Fruit fly (Drosophila melanogaster) Kc167 (cell line): ENCODE results near the gene msopa.

Experiments
- Myc ChIP-seq: fragments of >200 bp; optimal IDR thresholded peaks from 2 replicates; lab custom pipeline; 2017; ENCODE audit warnings: missing external identifiers
- Sin3A ChIP-seq: fragments of >200 bp; optimal IDR thresholded peaks from 2 replicates; lab custom pipeline; 2018; ENCODE audit warnings: missing external identifiers
- h ChIP-seq: fragments of >200 bp; optimal IDR thresholded peaks from 3 replicates; lab custom pipeline; 2018; ENCODE audit warnings: missing external identifiers
- insv ChIP-seq: fragments of >200 bp; optimal IDR thresholded peaks from 3 replicates; lab custom pipeline; 2018; ENCODE audit warnings: missing external identifiers
- psq ChIP-seq: fragments of >200 bp; optimal IDR thresholded peaks from 2 replicates; lab custom pipeline; 2017; ENCODE audit warnings: missing external identifiers
- ttk ChIP-seq: sonication (Bioruptor generic); optimal IDR thresholded peaks from 2 replicates; lab custom pipeline; 2017; ENCODE audit warnings: missing external identifiers

Gene msopa

DNA sequence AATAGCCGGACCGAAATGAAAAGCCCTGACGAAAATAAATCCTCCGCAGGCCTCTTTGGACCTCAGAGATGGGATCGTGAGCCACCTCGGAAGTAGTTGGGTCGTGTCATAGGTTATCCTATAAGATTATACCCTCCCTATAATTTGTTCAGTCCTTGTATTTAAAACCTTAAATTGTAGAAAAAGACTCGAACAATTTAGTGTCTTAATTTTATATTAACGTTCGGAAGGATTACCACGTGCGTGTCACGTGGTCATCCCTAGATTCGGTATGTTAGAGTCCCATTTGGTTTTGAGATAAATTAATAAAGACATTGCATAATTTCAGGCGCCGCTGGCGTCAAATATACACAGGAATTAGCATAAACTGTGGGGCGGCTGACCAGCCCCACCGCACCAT is 4.5 kb upstream of the msopa start:
- TF ChIP-seq Sin3A (lab: Kevin White, UChicago) (no peak), h (lab: Kevin White, UChicago) (no peak), Myc (no peak), psq (lab: Kevin White, UChicago) (no peak), insv (lab: Kevin White, UChicago) (no peak), ttk (no peak)

DNA sequence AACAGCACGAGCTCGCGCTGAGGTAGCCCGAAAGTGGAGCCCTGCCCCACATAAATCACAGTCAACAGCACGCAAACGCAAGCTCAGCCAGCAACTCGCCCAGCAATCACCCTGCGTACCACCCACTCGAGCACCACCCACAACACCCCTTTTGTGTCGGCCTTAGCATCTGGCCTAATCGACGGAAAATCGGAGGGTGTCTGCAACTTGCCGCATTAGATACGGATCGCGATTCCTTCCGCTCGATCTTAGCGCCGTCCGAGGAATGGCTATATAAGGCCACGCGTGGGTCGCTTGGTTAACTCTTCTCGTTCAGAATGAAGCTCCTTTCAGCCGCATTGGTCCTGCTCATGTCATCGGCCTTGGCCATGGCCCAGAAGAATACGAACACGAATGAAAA is 2.5 kb upstream of the msopa start, which contains the start of gene Sfp79B:
Gene Sfp79B (plus strand): TSS at position 301 of the 400 bp plus-strand sequence.
- TF ChIP-seq Myc (no peak), psq (lab: Kevin White, UChicago) (no peak), ttk (no peak), Sin3A (lab: Kevin White, UChicago) (no peak), h (lab: Kevin White, UChicago) (no peak), insv (lab: Kevin White, UChicago) (no peak)

DNA sequence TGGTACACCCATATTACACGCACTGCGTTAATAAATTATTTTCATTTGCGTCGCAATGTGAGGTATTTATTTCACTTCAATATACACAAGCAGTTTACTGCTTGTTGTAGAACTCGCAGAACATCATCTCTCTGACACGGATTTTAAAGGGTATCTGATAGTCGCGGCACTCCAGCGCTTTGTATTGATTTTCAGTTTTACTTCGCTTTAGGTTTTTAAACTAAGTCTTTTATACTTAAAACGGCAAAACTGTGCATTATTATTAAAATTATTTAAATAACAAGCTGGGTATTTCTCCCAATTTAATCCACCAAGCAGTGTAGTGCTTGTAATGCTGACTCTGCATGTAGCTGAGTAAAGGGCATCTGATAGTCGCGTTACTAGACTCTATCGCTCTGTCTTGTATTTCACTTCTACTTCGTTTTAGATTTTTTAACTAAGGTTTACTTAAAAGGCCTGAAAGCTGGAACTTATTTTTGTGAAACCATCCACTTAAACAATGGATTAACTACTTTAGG is 670 bp downstream of the msopa start:
- TF ChIP-seq insv (lab: Kevin White, UChicago) (no peak), Sin3A (lab: Kevin White, UChicago) (no peak), h (lab: Kevin White, UChicago) (no peak)

DNA sequence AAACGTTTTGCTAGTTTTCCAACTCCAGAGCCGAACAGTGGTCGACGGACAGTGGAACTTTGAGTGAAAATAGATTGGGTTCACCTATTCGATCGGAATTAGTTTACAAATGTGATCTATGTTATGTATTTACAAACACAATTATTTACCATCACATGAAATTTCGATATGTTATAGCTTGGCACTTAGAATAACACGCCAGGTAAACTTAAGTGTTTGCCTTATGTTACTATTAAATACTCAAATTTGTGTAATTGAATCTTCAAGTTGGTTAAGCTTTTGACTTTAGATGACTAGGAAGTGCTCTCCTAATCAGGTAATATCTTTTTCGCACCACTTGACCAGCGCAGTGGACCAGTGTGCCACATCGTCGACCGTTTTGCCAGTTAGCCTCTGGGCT is 8.8 kb downstream of the msopa start:
- TF ChIP-seq insv (lab: Kevin White, UChicago), result no peak
- TF ChIP-seq h (lab: Kevin White, UChicago), result no peak
- no peak for TF ChIP-seq psq (lab: Kevin White, UChicago)
- no peak for TF ChIP-seq ttk
- TF ChIP-seq Myc, result no peak
- TF ChIP-seq Sin3A (lab: Kevin White, UChicago), result no peak

DNA sequence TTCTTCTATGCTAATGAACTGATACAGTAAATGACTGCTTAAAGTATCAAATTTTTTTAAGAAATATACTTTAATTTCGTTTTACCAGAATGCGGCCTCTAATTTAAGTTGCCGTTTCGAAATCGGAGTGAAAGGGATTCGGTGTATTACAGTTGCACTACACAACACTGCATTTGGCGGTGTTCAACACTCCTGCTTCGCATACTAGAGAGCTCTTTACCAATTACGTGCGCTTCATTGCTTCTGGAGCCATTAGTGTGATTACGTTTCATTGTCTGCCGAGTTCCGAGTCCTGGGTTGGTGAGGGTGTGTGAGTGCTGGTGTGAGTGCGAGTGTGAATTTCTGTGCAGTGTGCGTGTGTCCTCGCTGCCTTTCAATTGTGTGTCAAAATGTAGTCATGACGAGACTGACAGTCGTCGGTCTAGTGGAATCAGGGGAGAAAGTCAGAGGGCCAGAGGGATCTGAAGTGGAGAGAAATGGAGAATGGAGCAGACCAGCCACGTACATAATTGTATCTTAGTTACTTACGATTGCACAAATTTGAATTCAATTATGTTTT is 11.9 kb downstream of the msopa start:
- TF ChIP-seq Myc (no peak), h (lab: Kevin White, UChicago) (no peak), insv (lab: Kevin White, UChicago) (no peak), ttk (no peak), Sin3A (lab: Kevin White, UChicago) (no peak), psq (lab: Kevin White, UChicago) (no peak)

DNA sequence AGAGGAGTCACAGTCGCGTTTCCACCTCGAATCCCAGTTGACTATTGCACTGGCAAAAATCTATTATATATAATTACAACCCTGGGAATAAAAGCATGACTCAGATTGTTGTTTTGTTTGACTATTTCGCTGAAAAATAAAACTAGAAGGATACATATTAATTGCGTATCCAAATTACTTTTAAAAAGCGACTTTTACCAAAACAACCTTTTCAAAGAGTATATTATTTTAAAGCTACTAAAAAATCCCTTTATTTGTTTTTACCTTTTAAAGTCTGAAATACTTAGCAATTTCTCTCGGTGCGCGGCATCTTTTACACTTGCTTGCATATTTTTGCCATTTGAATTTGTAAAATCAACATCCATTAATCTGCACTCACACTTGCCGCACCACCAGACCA is 24.2 kb downstream of the msopa start:
- no peak for TF ChIP-seq ttk
- no peak for TF ChIP-seq Sin3A (lab: Kevin White, UChicago)
- no peak for TF ChIP-seq h (lab: Kevin White, UChicago)
- no peak for TF ChIP-seq psq (lab: Kevin White, UChicago)
- TF ChIP-seq insv (lab: Kevin White, UChicago), result no peak
- no peak for TF ChIP-seq Myc

DNA sequence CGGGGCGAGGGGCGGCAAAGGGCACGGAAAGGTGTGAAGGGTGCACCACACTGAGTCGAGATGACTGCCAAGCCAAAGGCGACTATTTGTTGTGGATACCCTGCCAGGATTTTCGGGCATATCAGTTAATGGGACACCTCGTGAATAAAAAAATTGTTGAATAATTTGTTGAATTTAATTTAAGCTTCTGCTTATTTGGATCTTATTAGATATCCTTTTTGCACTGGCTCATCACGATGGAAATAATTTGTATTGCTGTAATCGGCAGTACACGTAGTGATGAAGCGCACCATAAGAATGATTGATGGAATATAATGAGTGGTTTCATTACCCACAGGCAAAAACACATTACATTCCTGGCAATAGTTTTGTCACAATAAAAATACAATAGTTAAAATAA is 27.4 kb downstream of the msopa start:
- TF ChIP-seq ttk, result no peak
- no peak for TF ChIP-seq Myc
- no peak for TF ChIP-seq insv (lab: Kevin White, UChicago)
- no peak for TF ChIP-seq psq (lab: Kevin White, UChicago)
- TF ChIP-seq h (lab: Kevin White, UChicago), result no peak
- no peak for TF ChIP-seq Sin3A (lab: Kevin White, UChicago)

DNA sequence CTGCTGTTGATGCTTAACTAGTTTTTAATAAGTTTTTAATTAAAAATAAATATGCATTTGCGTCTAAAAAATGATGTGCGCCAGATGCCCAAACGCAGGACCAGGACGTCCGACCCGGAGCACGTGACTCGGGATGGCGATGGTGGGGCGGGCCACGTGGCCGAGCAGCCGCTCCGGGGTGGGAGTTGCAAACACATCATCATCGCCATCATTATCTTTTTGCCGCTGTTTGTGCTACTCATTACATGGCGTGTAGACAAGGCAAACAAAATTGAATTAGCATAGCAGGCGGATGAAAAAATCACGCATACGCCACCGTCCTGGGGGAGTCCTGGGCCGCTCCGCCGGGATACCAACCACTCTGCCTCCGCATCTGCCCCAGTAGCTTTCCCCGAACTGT is 30.7 kb downstream of the msopa start:
- no peak for TF ChIP-seq h (lab: Kevin White, UChicago)
- no peak for TF ChIP-seq Sin3A (lab: Kevin White, UChicago)
- no peak for TF ChIP-seq Myc
- no peak for TF ChIP-seq ttk
- TF ChIP-seq insv (lab: Kevin White, UChicago), result no peak
- no peak for TF ChIP-seq psq (lab: Kevin White, UChicago)

DNA sequence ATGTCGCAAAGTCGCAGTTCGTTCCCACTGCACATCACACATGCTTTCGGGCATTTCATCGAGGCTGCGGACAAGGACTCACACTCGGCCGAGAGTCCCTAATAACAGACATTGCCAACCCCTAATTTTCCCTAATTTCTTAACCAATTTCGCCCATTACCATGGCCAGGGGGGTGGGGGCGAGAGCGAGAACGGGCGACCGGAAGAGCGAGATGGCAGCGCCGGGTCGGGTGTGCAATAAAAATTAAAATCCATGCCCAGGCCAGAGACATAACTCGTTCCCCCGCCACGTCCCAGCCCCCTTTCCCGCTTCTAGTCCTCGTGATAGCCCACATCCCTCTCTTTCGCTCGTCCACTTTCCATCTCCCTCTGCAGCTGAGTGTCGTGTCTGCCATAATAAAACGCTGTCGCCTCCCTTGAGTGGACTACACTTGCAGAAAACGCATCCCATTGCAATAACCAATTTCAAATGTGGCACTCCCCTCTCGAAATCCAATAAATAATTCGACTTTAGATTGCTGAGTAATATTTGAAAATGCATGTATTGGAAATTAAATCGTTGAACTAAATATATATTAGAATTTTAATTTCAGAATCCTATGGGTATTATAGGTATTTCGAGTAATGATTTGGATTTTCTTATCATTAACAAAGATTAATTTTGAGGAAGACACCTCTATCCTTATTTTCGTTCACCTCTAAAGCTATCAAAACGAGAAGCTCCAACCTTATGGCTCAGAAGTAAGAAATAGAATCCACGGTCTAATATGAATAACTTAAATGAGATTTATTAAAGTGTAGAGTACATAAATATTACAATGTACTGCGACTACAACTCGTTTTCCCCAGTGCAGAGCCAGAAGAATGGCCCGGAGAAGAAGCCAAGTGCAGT is 47.6 kb downstream of the msopa start:
- no peak for TF ChIP-seq psq (lab: Kevin White, UChicago)
- no peak for TF ChIP-seq insv (lab: Kevin White, UChicago)

DNA sequence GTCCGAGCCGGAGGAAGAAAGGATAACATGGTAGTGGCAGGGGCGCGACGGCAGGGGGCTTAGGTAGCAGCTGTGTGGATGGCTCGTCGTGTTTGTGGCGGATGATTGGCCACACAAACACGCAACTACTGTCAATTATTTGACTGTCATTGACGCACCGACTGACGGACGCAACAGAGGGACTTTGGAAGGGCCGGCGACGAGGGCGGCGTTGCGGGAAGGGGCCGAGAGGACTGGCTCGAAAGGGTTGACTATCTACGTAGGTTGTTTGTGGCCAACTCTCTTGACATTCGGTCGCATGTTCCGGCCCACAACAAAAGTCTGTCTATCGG is 48.2 kb downstream of the msopa start:
- TF ChIP-seq Myc, result no peak
- TF ChIP-seq h (lab: Kevin White, UChicago), result no peak
- TF ChIP-seq Sin3A (lab: Kevin White, UChicago), result no peak
- TF ChIP-seq insv (lab: Kevin White, UChicago), result no peak
- TF ChIP-seq ttk, result no peak
- TF ChIP-seq psq (lab: Kevin White, UChicago), result no peak

DNA sequence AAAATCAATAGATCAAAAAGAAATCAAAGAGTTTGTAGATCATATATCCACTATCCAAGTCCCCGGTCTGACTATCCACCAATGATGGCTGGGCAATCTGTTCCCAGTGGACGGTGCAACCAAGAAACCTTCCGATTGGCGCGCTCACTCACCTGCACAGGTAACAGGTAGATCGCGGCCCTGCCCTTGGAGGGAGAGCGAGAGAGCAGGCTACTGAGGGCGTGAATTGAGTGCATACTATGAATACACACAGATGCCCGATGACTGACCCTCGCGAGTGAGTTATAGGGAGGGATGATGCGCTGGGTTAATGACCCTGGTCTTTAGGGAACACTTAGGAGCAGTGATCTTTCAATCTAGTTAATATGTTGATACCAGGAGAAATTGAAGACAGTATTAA is 50.2 kb downstream of the msopa start:
- no peak for TF ChIP-seq h (lab: Kevin White, UChicago)
- TF ChIP-seq Myc, result no peak
- no peak for TF ChIP-seq Sin3A (lab: Kevin White, UChicago)
